Fruit fly (Drosophila melanogaster) whole organism, embryonic: Measurements from ENCODE around the gene CG32857.

ENCODE experiments used
- Atf6 ChIP-seq: fragments of 200-800 bp; sonication (Bioruptor generic); IDR thresholded peaks from 2 replicates; pipeline ENCODE4 v1.3.6; 2022; ENCODE audit warnings: missing biosample characterization, missing genetic modification characterization
- Bdp1 ChIP-seq: fragments of 200-800 bp; sonication (Bioruptor generic); optimal IDR thresholded peaks from 3 replicates; lab custom pipeline; 2016; ENCODE audit warnings: missing biosample characterization, missing genetic modification characterization
- BtbVII ChIP-seq: fragments of 200-800 bp; sonication (Bioruptor generic); optimal IDR thresholded peaks from 3 replicates; lab custom pipeline; 2017; ENCODE audit warnings: missing biosample characterization, mild to moderate bottlenecking, missing genetic modification characterization
- CG11696 ChIP-seq: fragments of 200-800 bp; sonication (Bioruptor generic); IDR thresholded peaks from 2 replicates; pipeline ENCODE4 v1.3.6; 2022; ENCODE audit warnings: missing biosample characterization, missing genetic modification characterization
- CG11723 ChIP-seq: fragments of 200-800 bp; sonication (Bioruptor generic); optimal IDR thresholded peaks from 2 replicates; lab custom pipeline; 2017; ENCODE audit warnings: missing biosample characterization, mild to moderate bottlenecking, missing genetic modification characterization
- CG12769 ChIP-seq: fragments of 200-800 bp; sonication (Bioruptor generic); optimal IDR thresholded peaks from 2 replicates; lab custom pipeline; 2019; ENCODE audit warnings: missing biosample characterization, mild to moderate bottlenecking, missing genetic modification characterization, moderate library complexity
- CG14667 ChIP-seq: fragments of 200-800 bp; sonication (Bioruptor generic); IDR thresholded peaks from 2 replicates; pipeline ENCODE4 v1.3.6; 2022; ENCODE audit warnings: missing biosample characterization, missing genetic modification characterization
- CG15269 ChIP-seq: fragments of 200-800 bp; sonication (Bioruptor generic); optimal IDR thresholded peaks from 2 replicates; lab custom pipeline; 2018; ENCODE audit warnings: missing biosample characterization, mild to moderate bottlenecking, missing genetic modification characterization, moderate library complexity
- CG17802 ChIP-seq: fragments of 200-800 bp; sonication (Bioruptor generic); optimal IDR thresholded peaks from 2 replicates; lab custom pipeline; 2018; ENCODE audit warnings: missing biosample characterization, mild to moderate bottlenecking, missing genetic modification characterization, moderate library complexity
- CG18764 ChIP-seq: fragments of 200-800 bp; sonication (Bioruptor generic); optimal IDR thresholded peaks from 3 replicates; lab custom pipeline; 2016; ENCODE audit warnings: missing biosample characterization, missing genetic modification characterization
- CG34376 ChIP-seq: fragments of 200-800 bp; sonication (Bioruptor generic); optimal IDR thresholded peaks from 2 replicates; lab custom pipeline; 2018; ENCODE audit warnings: missing biosample characterization, mild to moderate bottlenecking, missing genetic modification characterization
- CG4404 ChIP-seq: fragments of 200-800 bp; sonication (Bioruptor generic); IDR thresholded peaks from 2 replicates; pipeline ENCODE4 v1.3.6; 2022; ENCODE audit warnings: missing biosample characterization, missing genetic modification characterization
- CG4707 ChIP-seq: fragments of 200-800 bp; sonication (Bioruptor generic); optimal IDR thresholded peaks from 2 replicates; lab custom pipeline; 2018; ENCODE audit warnings: missing biosample characterization, mild to moderate bottlenecking, missing genetic modification characterization, moderate library complexity
- CG4730 ChIP-seq: fragments of 200-800 bp; sonication (Bioruptor generic); IDR thresholded peaks from 2 replicates; pipeline ENCODE4 v1.3.6; 2022; ENCODE audit warnings: missing biosample characterization, missing genetic modification characterization
- CG5953 ChIP-seq: fragments of 200-800 bp; sonication (Bioruptor generic); IDR thresholded peaks from 2 replicates; pipeline ENCODE4 v1.3.6; 2022; ENCODE audit warnings: missing biosample characterization, missing genetic modification characterization
- CG6683 ChIP-seq: fragments of 200-800 bp; sonication (Bioruptor generic); optimal IDR thresholded peaks from 2 replicates; lab custom pipeline; 2017; ENCODE audit warnings: missing biosample characterization, mild to moderate bottlenecking, missing genetic modification characterization, missing genetic modification reagents
- CG7357 ChIP-seq: fragments of 200-800 bp; sonication (Bioruptor generic); IDR thresholded peaks from 3 replicates; pipeline ENCODE4 v1.3.6; 2022; ENCODE audit warnings: missing biosample characterization, missing genetic modification characterization
- CG7786 ChIP-seq: fragments of 200-800 bp; sonication (Bioruptor generic); optimal IDR thresholded peaks from 2 replicates; lab custom pipeline; 2016; ENCODE audit warnings: missing biosample characterization, missing genetic modification characterization
- CG9437 ChIP-seq: fragments of 200-800 bp; sonication (Bioruptor generic); optimal IDR thresholded peaks from 2 replicates; lab custom pipeline; 2018; ENCODE audit warnings: missing biosample characterization, mild to moderate bottlenecking, missing genetic modification characterization
- D ChIP-seq, 2 experiments: fragments of 200-800 bp in 1 of 2; fragments of >200 bp in 1 of 2; sonication (Bioruptor generic) in 1 of 2; optimal IDR thresholded peaks; 2 replicates in 1 of 2; 3 replicates in 1 of 2; lab custom pipeline; 2017; ENCODE audit warnings: mild to moderate bottlenecking in 1 of 2, missing biosample characterization in 1 of 2, missing genetic modification characterization in 1 of 2, missing genetic modification reagents in 1 of 2
- E2f2 ChIP-seq: fragments of 200-800 bp; sonication (Bioruptor generic); IDR thresholded peaks from 2 replicates; pipeline ENCODE4 v1.3.6; 2022; ENCODE audit warnings: missing biosample characterization, missing genetic modification characterization
- ERR ChIP-seq: fragments of 200-800 bp; sonication (Bioruptor generic); optimal IDR thresholded peaks from 2 replicates; lab custom pipeline; 2016; ENCODE audit warnings: missing biosample characterization, missing genetic modification characterization
- Hr39 ChIP-seq: fragments of >200 bp; optimal IDR thresholded peaks from 2 replicates; lab custom pipeline; 2017
- Hr51 ChIP-seq, 2 experiments: fragments of 200-800 bp; sonication (Bioruptor generic); optimal IDR thresholded peaks; 2 replicates in 1 of 2; 3 replicates in 1 of 2; lab custom pipeline; 2016 to 2018; ENCODE audit warnings: missing biosample characterization in 2 of 2, missing genetic modification characterization in 2 of 2, mild to moderate bottlenecking in 1 of 2, moderate library complexity in 1 of 2
- MBD-R2 ChIP-seq: fragments of 200-800 bp; sonication (Bioruptor generic); IDR thresholded peaks from 2 replicates; pipeline ENCODE4 v1.3.6; 2022; ENCODE audit warnings: missing biosample characterization, missing genetic modification characterization
- Mes4 ChIP-seq: fragments of 200-800 bp; sonication (Bioruptor generic); optimal IDR thresholded peaks from 2 replicates; lab custom pipeline; 2016; ENCODE audit warnings: missing biosample characterization, missing genetic modification characterization
- NfI ChIP-seq: fragments of 200-800 bp; sonication (Bioruptor generic); optimal IDR thresholded peaks from 3 replicates; lab custom pipeline; 2018; ENCODE audit warnings: missing biosample characterization, mild to moderate bottlenecking, missing genetic modification characterization, moderate library complexity
- Side ChIP-seq: fragments of 200-800 bp; sonication (Bioruptor generic); optimal IDR thresholded peaks from 2 replicates; lab custom pipeline; 2016; ENCODE audit warnings: missing biosample characterization, missing genetic modification characterization
- Sox102F ChIP-seq: fragments of 200-800 bp; sonication (Bioruptor generic); optimal IDR thresholded peaks from 2 replicates; lab custom pipeline; 2018; ENCODE audit warnings: missing biosample characterization, mild to moderate bottlenecking, missing genetic modification characterization, moderate library complexity
- Vsx1 ChIP-seq: fragments of 200-800 bp; sonication (Bioruptor generic); optimal IDR thresholded peaks from 2 replicates; lab custom pipeline; 2017; ENCODE audit warnings: missing biosample characterization, mild to moderate bottlenecking, missing genetic modification characterization, missing genetic modification reagents
- ash1 ChIP-seq: fragments of 200-800 bp; sonication (Bioruptor generic); optimal IDR thresholded peaks from 2 replicates; lab custom pipeline; 2018; ENCODE audit warnings: missing biosample characterization, mild to moderate bottlenecking, missing genetic modification characterization
- btn ChIP-seq: fragments of 200-800 bp; sonication (Bioruptor generic); optimal IDR thresholded peaks from 2 replicates; lab custom pipeline; 2016; ENCODE audit warnings: missing biosample characterization, missing genetic modification characterization
- ci ChIP-seq: fragments of 200-800 bp; sonication (Bioruptor generic); IDR thresholded peaks from 3 replicates; pipeline ENCODE4 v1.3.6; 2022; ENCODE audit warnings: missing biosample characterization, missing genetic modification characterization
- cwo ChIP-seq: fragments of 200-800 bp; sonication (Bioruptor generic); optimal IDR thresholded peaks from 3 replicates; lab custom pipeline; 2017; ENCODE audit warnings: missing biosample characterization, missing genetic modification characterization, mild to moderate bottlenecking, moderate library complexity, missing genetic modification reagents
- dan ChIP-seq: fragments of 200-800 bp; sonication (Bioruptor generic); IDR thresholded peaks from 2 replicates; pipeline ENCODE4 v1.3.6; 2022; ENCODE audit warnings: missing biosample characterization, missing genetic modification characterization
- dm ChIP-seq: fragments of 200-800 bp; sonication (Bioruptor generic); optimal IDR thresholded peaks from 3 replicates; lab custom pipeline; 2016; ENCODE audit warnings: missing biosample characterization, missing genetic modification characterization
- dmrt99B ChIP-seq: fragments of 200-800 bp; sonication (Bioruptor generic); optimal IDR thresholded peaks from 2 replicates; lab custom pipeline; 2018; ENCODE audit warnings: missing biosample characterization, mild to moderate bottlenecking, missing genetic modification characterization, moderate library complexity
- gcm2 ChIP-seq: fragments of 200-800 bp; sonication (Bioruptor generic); optimal IDR thresholded peaks from 2 replicates; lab custom pipeline; 2016; ENCODE audit warnings: missing biosample characterization, missing genetic modification characterization
- gsb-n ChIP-seq: fragments of 200-800 bp; sonication (Bioruptor generic); optimal IDR thresholded peaks from 3 replicates; lab custom pipeline; 2018; ENCODE audit warnings: missing biosample characterization, mild to moderate bottlenecking, missing genetic modification characterization
- klu ChIP-seq: fragments of 200-800 bp; sonication (Bioruptor generic); IDR thresholded peaks from 2 replicates; pipeline ENCODE4 v1.3.6; 2022; ENCODE audit warnings: missing biosample characterization, missing genetic modification characterization
- mirr ChIP-seq: fragments of 200-800 bp; sonication (Bioruptor generic); optimal IDR thresholded peaks from 3 replicates; lab custom pipeline; 2018; ENCODE audit warnings: missing biosample characterization, mild to moderate bottlenecking, missing genetic modification characterization
- mld ChIP-seq: fragments of 200-800 bp; sonication (Bioruptor generic); IDR thresholded peaks from 3 replicates; pipeline ENCODE4 v1.3.6; 2022; ENCODE audit warnings: missing biosample characterization, missing genetic modification characterization; ENCODE audit not compliant: partially characterized antibody
- odd ChIP-seq: fragments of 200-800 bp; sonication (Bioruptor generic); optimal IDR thresholded peaks from 2 replicates; lab custom pipeline; 2017; ENCODE audit warnings: missing biosample characterization, mild to moderate bottlenecking, missing genetic modification characterization
- pfk ChIP-seq: fragments of 200-800 bp; sonication (Bioruptor generic); optimal IDR thresholded peaks from 2 replicates; lab custom pipeline; 2018; ENCODE audit warnings: missing biosample characterization, mild to moderate bottlenecking, missing genetic modification characterization, moderate library complexity
- psq ChIP-seq: fragments of 200-800 bp; sonication (Bioruptor generic); optimal IDR thresholded peaks from 2 replicates; lab custom pipeline; 2017; ENCODE audit warnings: missing biosample characterization, missing genetic modification characterization
- pzg ChIP-seq: fragments of 200-800 bp; sonication (Bioruptor generic); optimal IDR thresholded peaks from 3 replicates; lab custom pipeline; 2018; ENCODE audit warnings: missing biosample characterization, mild to moderate bottlenecking, missing genetic modification characterization, moderate library complexity
- salm ChIP-seq: fragments of 200-800 bp; sonication (Bioruptor generic); optimal IDR thresholded peaks from 2 replicates; lab custom pipeline; 2018; ENCODE audit warnings: missing biosample characterization, mild to moderate bottlenecking, missing genetic modification characterization
- sd ChIP-seq: fragments of 200-800 bp; sonication (Bioruptor generic); optimal IDR thresholded peaks from 3 replicates; lab custom pipeline; 2018; ENCODE audit warnings: missing biosample characterization, mild to moderate bottlenecking, missing genetic modification characterization, moderate library complexity
- slp2 ChIP-seq: fragments of 200-800 bp; sonication (Bioruptor generic); optimal IDR thresholded peaks from 2 replicates; lab custom pipeline; 2016; ENCODE audit warnings: missing biosample characterization, missing genetic modification characterization
- tgo ChIP-seq: fragments of 200-800 bp; sonication (Bioruptor generic); IDR thresholded peaks from 3 replicates; pipeline ENCODE4 v1.3.6; 2022; ENCODE audit warnings: missing biosample characterization, missing genetic modification characterization
- vvl ChIP-seq: fragments of 200-800 bp; sonication (Bioruptor generic); IDR thresholded peaks from 2 replicates; pipeline ENCODE4 v1.3.6; 2022; ENCODE audit warnings: missing biosample characterization, missing genetic modification characterization

Gene CG32857

DNA sequence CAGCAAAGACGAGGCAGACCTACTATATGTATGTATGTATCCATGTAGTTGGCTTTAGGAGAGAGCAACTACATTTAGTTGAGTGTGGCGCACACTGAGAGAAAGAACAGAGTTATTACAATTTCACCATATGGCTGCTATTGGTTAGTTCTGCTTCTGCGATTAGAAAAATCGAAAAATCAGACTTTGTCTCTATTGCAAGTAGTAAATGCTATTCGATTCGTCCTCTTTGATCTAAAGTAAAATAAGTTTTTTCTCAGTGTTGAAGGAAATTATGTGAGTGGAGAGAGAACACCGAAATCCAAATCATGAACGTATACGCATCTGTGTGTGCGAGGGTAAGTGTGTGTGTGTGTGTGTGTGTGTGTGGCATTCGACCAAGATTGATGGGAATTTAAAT lies 23.5 kb downstream of the CG32857 start (continued):
- TF ChIP-seq CG34376 (GFP tag; lab: Kevin White, UChicago) (no peak), MBD-R2 (no peak), mld (GFP tag; lab: Robert Waterston, UW) (no peak), CG14667 (peak; percentile 77), Hr51 (GFP tag; optimal IDR thresholded peaks at IDR 0.05; lab: Kevin White, UChicago) (peak; percentile 45 to 80), CG11696 (GFP tag; lab: Robert Waterston, UW) (peak; percentile 63; the same call in 1 of the 2 replicates), CG4404 (GFP tag; lab: Robert Waterston, UW) (peak; percentile 85), btn (GFP tag; lab: Kevin White, UChicago) (peak; percentile 64), Hr39 (no peak), ERR (GFP tag; lab: Kevin White, UChicago) (no peak), Atf6 (peak; percentile 55; the same call in 1 of the 2 replicates), gcm2 (GFP tag; lab: Kevin White, UChicago) (no peak), Vsx1 (GFP tag; lab: Kevin White, UChicago) (peak; percentile 17), psq (GFP tag; lab: Kevin White, UChicago) (peak; percentile 23), CG4730 (GFP tag; lab: Robert Waterston, UW) (peak; percentile 77), CG6683 (GFP tag; lab: Kevin White, UChicago) (peak; percentile 41), Mes4 (GFP tag; lab: Kevin White, UChicago) (peak; percentile 84), CG4707 (GFP tag; lab: Kevin White, UChicago) (peak; percentile 66), E2f2 (GFP tag; lab: Robert Waterston, UW) (no peak), slp2 (GFP tag; lab: Kevin White, UChicago) (peak; percentile 81), Side (peak; percentile 73), D (optimal IDR thresholded peaks at IDR 0.05; lab: Kevin White, UChicago) (no peak), D (GFP tag; optimal IDR thresholded peaks at IDR 0.05; lab: Kevin White, UChicago) (peak; percentile 90), CG18764 (GFP tag; lab: Kevin White, UChicago) (peak; percentile 83), pfk (GFP tag; lab: Kevin White, UChicago) (no peak), CG5953 (GFP tag; lab: Robert Waterston, UW) (no peak), pzg (GFP tag; lab: Kevin White, UChicago) (no peak), tgo (peak; percentile 70), CG15269 (peak; percentile 80), BtbVII (GFP tag; lab: Kevin White, UChicago) (peak; percentile 61), Sox102F (peak; percentile 87), dmrt99B (peak; percentile 92), CG9437 (peak; percentile 50), dm (GFP tag; lab: Kevin White, UChicago) (peak; percentile 55), CG7786 (GFP tag; lab: Kevin White, UChicago) (peak; percentile 79), CG12769 (tag; lab: Kevin White, UChicago) (peak; percentile 87), ash1 (GFP tag; lab: Kevin White, UChicago) (no peak), CG7357 (peak; percentile 77), Bdp1 (GFP tag; lab: Kevin White, UChicago) (peak; percentile 47), CG17802 (tag; lab: Kevin White, UChicago) (peak; percentile 80), cwo (GFP tag; lab: Kevin White, UChicago) (peak; percentile 49), dan (GFP tag; lab: Robert Waterston, UW) (peak; percentile 78; the same call in 1 of the 2 replicates), salm (peak; percentile 55), vvl (GFP tag; lab: Robert Waterston, UW) (peak; percentile 91), gsb-n (tag; lab: Kevin White, UChicago) (peak; percentile 80), NfI (peak; percentile 72), ci (peak; percentile 87), odd (GFP tag; lab: Kevin White, UChicago) (peak; percentile 53), klu (GFP tag; lab: Robert Waterston, UW) (peak; percentile 51), CG11723 (peak; percentile 50), sd (tag; lab: Kevin White, UChicago) (peak; percentile 28), mirr (no peak)
